Worm (Caenorhabditis elegans) whole organism, midembryonic: ENCODE results near the gene idpc-2.

Experiments used
- T22C8.4 ChIP-seq: fragments of 200-800 bp; sonication (Bioruptor generic); IDR thresholded peaks from 2 replicates; pipeline ENCODE4 v1.3.6; 2022; ENCODE audit warnings: missing genetic modification characterization, missing compliant biosample characterization
- cog-1 ChIP-seq: sonication (generic microtip); optimal IDR thresholded peaks from 2 replicates; lab custom pipeline; 2016; ENCODE audit warnings: missing genetic modification characterization, missing compliant biosample characterization
- flt-1 ChIP-seq: fragments of 200-800 bp; sonication (Bioruptor generic); IDR thresholded peaks from 2 replicates; pipeline ENCODE4 v1.3.6; 2022; ENCODE audit warnings: missing genetic modification characterization, missing compliant biosample characterization
- klf-2 ChIP-seq: fragments of 200-800 bp; sonication (Bioruptor generic); conservative IDR thresholded peaks from 2 replicates; pipeline ENCODE4 v1.3.6; 2022; ENCODE audit warnings: missing genetic modification reagents, missing genetic modification characterization, missing compliant biosample characterization
- med-1 ChIP-seq: sonication (generic microtip); optimal IDR thresholded peaks from 2 replicates; lab custom pipeline; 2017; ENCODE audit warnings: missing genetic modification characterization, mild to moderate bottlenecking, missing compliant biosample characterization, antibody characterized with exemption, missing genetic modification reagents; ENCODE audit not compliant: insufficient read depth
- ref-1 ChIP-seq: fragments of 200-800 bp; sonication (Bioruptor generic); conservative IDR thresholded peaks from 2 replicates; pipeline ENCODE4 v1.3.6; 2022; ENCODE audit warnings: missing genetic modification reagents, missing genetic modification characterization, missing compliant biosample characterization
- tab-1 ChIP-seq: fragments of 200-800 bp; sonication (Bioruptor generic); IDR thresholded peaks from 2 replicates; pipeline ENCODE4 v1.3.6; 2022; ENCODE audit warnings: missing genetic modification characterization, missing compliant biosample characterization
- ztf-23 ChIP-seq: fragments of 200-800 bp; sonication (Bioruptor generic); IDR thresholded peaks from 2 replicates; pipeline ENCODE4 v1.3.6; 2022; ENCODE audit warnings: missing genetic modification reagents, missing genetic modification characterization, missing compliant biosample characterization
- ztf-29 ChIP-seq: fragments of 200-800 bp; sonication (Bioruptor generic); IDR thresholded peaks from 2 replicates; pipeline ENCODE4 v1.3.6; 2022; ENCODE audit warnings: missing genetic modification reagents, missing genetic modification characterization, missing compliant biosample characterization

The idpc-2 gene

ce11 chrV:8621213-8621612, at the start of gene idpc-2:
idpc-2 (minus strand) TSS chrV:8621313.
- no peak for TF ChIP-seq ztf-29
- TF ChIP-seq ref-1, result no peak
- TF ChIP-seq klf-2 (GFP tag; lab: Robert Waterston, UW), result no peak
- no peak for TF ChIP-seq tab-1 (GFP tag; lab: Robert Waterston, UW)
- TF ChIP-seq ztf-23 (GFP tag; lab: Robert Waterston, UW), result no peak
- no peak for TF ChIP-seq med-1 (GFP tag; lab: Kevin White, UChicago)
- no peak for TF ChIP-seq T22C8.4 (GFP tag; lab: Robert Waterston, UW)
- no peak for TF ChIP-seq flt-1 (GFP tag; lab: Robert Waterston, UW)
- TF ChIP-seq cog-1, result no peak

- no peak for TF ChIP-seq tab-1 (GFP tag; lab: Robert Waterston, UW)
- TF ChIP-seq ztf-29, result no peak
- TF ChIP-seq T22C8.4 (GFP tag; lab: Robert Waterston, UW), result no peak
- TF ChIP-seq med-1 (GFP tag; lab: Kevin White, UChicago), result no peak
- TF ChIP-seq klf-2 (GFP tag; lab: Robert Waterston, UW), result no peak
- no peak for TF ChIP-seq ref-1
- TF ChIP-seq ztf-23 (GFP tag; lab: Robert Waterston, UW), result no peak
- TF ChIP-seq cog-1, result no peak
- no peak for TF ChIP-seq flt-1 (GFP tag; lab: Robert Waterston, UW)
Observed at ce11 chrV:8670759-8671158, 49.6 kb upstream of the idpc-2 start.

ce11 chrV:8668224-8668623, 47.1 kb upstream of the idpc-2 start:
- TF ChIP-seq flt-1 (GFP tag; lab: Robert Waterston, UW) (no peak), ztf-29 (no peak), med-1 (GFP tag; lab: Kevin White, UChicago) (no peak), klf-2 (GFP tag; lab: Robert Waterston, UW) (no peak), tab-1 (GFP tag; lab: Robert Waterston, UW) (no peak), cog-1 (no peak), ref-1 (no peak), T22C8.4 (GFP tag; lab: Robert Waterston, UW) (no peak), ztf-23 (GFP tag; lab: Robert Waterston, UW) (no peak)

ce11 chrV:8667230-8668021, 46.3 kb upstream of the idpc-2 start:
- TF ChIP-seq med-1 (GFP tag; lab: Kevin White, UChicago) (no peak), T22C8.4 (GFP tag; lab: Robert Waterston, UW) (no peak), flt-1 (GFP tag; lab: Robert Waterston, UW) (no peak), cog-1 (no peak), ztf-29 (no peak), ref-1 (no peak), ztf-23 (GFP tag; lab: Robert Waterston, UW) (no peak), klf-2 (GFP tag; lab: Robert Waterston, UW) (no peak), tab-1 (GFP tag; lab: Robert Waterston, UW) (no peak)

- TF ChIP-seq ztf-23 (GFP tag; lab: Robert Waterston, UW) (no peak), cog-1 (no peak), klf-2 (GFP tag; lab: Robert Waterston, UW) (no peak), flt-1 (GFP tag; lab: Robert Waterston, UW) (no peak), ztf-29 (no peak), tab-1 (GFP tag; lab: Robert Waterston, UW) (no peak), med-1 (GFP tag; lab: Kevin White, UChicago) (no peak), ref-1 (no peak), T22C8.4 (GFP tag; lab: Robert Waterston, UW) (no peak)
Observed at ce11 chrV:8665765-8666164, 44.7 kb upstream of the idpc-2 start, which contains the start of gene ZC190.4. ZC190.4 (plus strand) TSS chrV:8666065.

- TF ChIP-seq klf-2 (GFP tag; lab: Robert Waterston, UW) (no peak), med-1 (GFP tag; lab: Kevin White, UChicago) (no peak), ref-1 (no peak), flt-1 (GFP tag; lab: Robert Waterston, UW) (no peak), tab-1 (GFP tag; lab: Robert Waterston, UW) (no peak), ztf-29 (no peak)
Observed at ce11 chrV:8663023-8663422, 41.9 kb upstream of the idpc-2 start.

ce11 chrV:8662056-8663006, 41.2 kb upstream of the idpc-2 start:
- no peak for TF ChIP-seq ref-1
- TF ChIP-seq med-1 (GFP tag; lab: Kevin White, UChicago), result no peak
- TF ChIP-seq ztf-23 (GFP tag; lab: Robert Waterston, UW), result no peak
- TF ChIP-seq tab-1 (GFP tag; lab: Robert Waterston, UW), result no peak
- TF ChIP-seq klf-2 (GFP tag; lab: Robert Waterston, UW), result no peak
- TF ChIP-seq T22C8.4 (GFP tag; lab: Robert Waterston, UW), result no peak
- TF ChIP-seq flt-1 (GFP tag; lab: Robert Waterston, UW), result no peak
- no peak for TF ChIP-seq ztf-29
- TF ChIP-seq cog-1, result no peak

ce11 chrV:8661241-8661954, 40.3 kb upstream of the idpc-2 start:
- TF ChIP-seq flt-1 (GFP tag; lab: Robert Waterston, UW) (no peak), ref-1 (no peak), med-1 (GFP tag; lab: Kevin White, UChicago) (no peak), T22C8.4 (GFP tag; lab: Robert Waterston, UW) (no peak), cog-1 (no peak), tab-1 (GFP tag; lab: Robert Waterston, UW) (no peak), ztf-29 (no peak), ztf-23 (GFP tag; lab: Robert Waterston, UW) (no peak), klf-2 (GFP tag; lab: Robert Waterston, UW) (no peak)
